Fruit fly (Drosophila melanogaster): ENCODE data around the gene CG17377.

Gene CG17377

dm6 chr2L:6837829-6838228 lies 35.2 kb upstream of the CG17377 start:
- TF ChIP-seq Hnf4 (GFP tag; optimal IDR thresholded peaks at IDR 0.05) (no peak), Vsx2 (GFP tag; optimal IDR thresholded peaks at IDR 0.05; ENCODE audit: partially characterized antibody) (no peak), Jra (GFP tag; optimal IDR thresholded peaks at IDR 0.05) (no peak), Sp1 (GFP tag; optimal IDR thresholded peaks at IDR 0.05) (no peak), Dfd (GFP tag; optimal IDR thresholded peaks at IDR 0.05) (peak; percentile 96), Abd-B (GFP tag; optimal IDR thresholded peaks at IDR 0.05) (no peak)

dm6 chr2L:6836114-6836513 lies 33.5 kb upstream of the CG17377 start:
- no peak for TF ChIP-seq psq (GFP tag; optimal IDR thresholded peaks at IDR 0.05)
- TF ChIP-seq dl (GFP tag; optimal IDR thresholded peaks at IDR 0.05; ENCODE audit: insufficient read depth in 1 of 2, partially characterized antibody in 2 of 2) = no peak
- no peak for TF ChIP-seq sage (GFP tag; optimal IDR thresholded peaks at IDR 0.05)
- TF ChIP-seq Hnf4 (GFP tag; optimal IDR thresholded peaks at IDR 0.05) = no peak
- no peak for TF ChIP-seq brk (GFP tag; optimal IDR thresholded peaks at IDR 0.05)
- TF ChIP-seq jim (GFP tag; optimal IDR thresholded peaks at IDR 0.05) = no peak
- TF ChIP-seq h (GFP tag; optimal IDR thresholded peaks at IDR 0.05) = no peak
- no peak for TF ChIP-seq sv (GFP tag; optimal IDR thresholded peaks at IDR 0.05)
- no peak for TF ChIP-seq Dfd (GFP tag; optimal IDR thresholded peaks at IDR 0.05)
- TF ChIP-seq OdsH (GFP tag; optimal IDR thresholded peaks at IDR 0.05) = no peak
- TF ChIP-seq Sp1 (GFP tag; optimal IDR thresholded peaks at IDR 0.05) = no peak
- no peak for TF ChIP-seq br (GFP tag; optimal IDR thresholded peaks at IDR 0.05)
- TF ChIP-seq Vsx2 (GFP tag; optimal IDR thresholded peaks at IDR 0.05; ENCODE audit: partially characterized antibody) = no peak
- TF ChIP-seq GATAd (GFP tag; optimal IDR thresholded peaks at IDR 0.05) = no peak
- TF ChIP-seq Myc (optimal IDR thresholded peaks at IDR 0.05) = no peak

dm6 chr2L:6833661-6834073 lies 31.0 kb upstream of the CG17377 start:
- TF ChIP-seq HLH106 (tag; optimal IDR thresholded peaks at IDR 0.05) = no peak
- peak; percentile 70 for TF ChIP-seq N (GFP tag; optimal IDR thresholded peaks at IDR 0.05)
- no peak for TF ChIP-seq rgr (GFP tag; optimal IDR thresholded peaks at IDR 0.05)
- no peak for TF ChIP-seq jim (GFP tag; optimal IDR thresholded peaks at IDR 0.05)
- TF ChIP-seq Myc (optimal IDR thresholded peaks at IDR 0.05) = no peak
- no peak for TF ChIP-seq CG9705 (GFP tag; optimal IDR thresholded peaks at IDR 0.05)

dm6 chr2L:6830264-6830729 lies 27.7 kb upstream of the CG17377 start:
- peak in 1 of 2 experiments; percentile 28 for TF ChIP-seq foxo (GFP tag; optimal IDR thresholded peaks at IDR 0.05)
- TF ChIP-seq fru (GFP tag; optimal IDR thresholded peaks at IDR 0.05) = peak; percentile 30
- TF ChIP-seq psq (GFP tag; optimal IDR thresholded peaks at IDR 0.05) = no peak
- no peak for TF ChIP-seq Hr78 (GFP tag; optimal IDR thresholded peaks at IDR 0.05)

- no peak for TF ChIP-seq OdsH (GFP tag; optimal IDR thresholded peaks at IDR 0.05)
- TF ChIP-seq Sp1 (GFP tag; optimal IDR thresholded peaks at IDR 0.05) = peak; percentile 0
Observed at dm6 chr2L:6827558-6828122, 25.0 kb upstream of the CG17377 start.

- no peak for TF ChIP-seq rgr (GFP tag; optimal IDR thresholded peaks at IDR 0.05)
- TF ChIP-seq dl (GFP tag; optimal IDR thresholded peaks at IDR 0.05; ENCODE audit: insufficient read depth in 1 of 2, partially characterized antibody in 2 of 2) = no peak
- no peak for TF ChIP-seq N (GFP tag; optimal IDR thresholded peaks at IDR 0.05)
- no peak for TF ChIP-seq brk (GFP tag; optimal IDR thresholded peaks at IDR 0.05)
- no peak for TF ChIP-seq CrebA (GFP tag; optimal IDR thresholded peaks at IDR 0.05; ENCODE audit: borderline replicate concordance)
- TF ChIP-seq Rel (GFP tag; optimal IDR thresholded peaks at IDR 0.05) = no peak
- TF ChIP-seq Rel (tag; optimal IDR thresholded peaks at IDR 0.05) = no peak
- no peak for TF ChIP-seq sage (GFP tag; optimal IDR thresholded peaks at IDR 0.05)
- TF ChIP-seq GATAd (GFP tag; optimal IDR thresholded peaks at IDR 0.05) = no peak
- no peak for TF ChIP-seq Hnf4 (GFP tag; optimal IDR thresholded peaks at IDR 0.05)
- no peak for TF ChIP-seq OdsH (GFP tag; optimal IDR thresholded peaks at IDR 0.05)
- TF ChIP-seq woc (GFP tag; optimal IDR thresholded peaks at IDR 0.05) = no peak
- TF ChIP-seq HLH106 (tag; optimal IDR thresholded peaks at IDR 0.05) = no peak
- no peak for TF ChIP-seq br (GFP tag; optimal IDR thresholded peaks at IDR 0.05)
- no peak for TF ChIP-seq Myc (optimal IDR thresholded peaks at IDR 0.05)
- no peak for TF ChIP-seq lola (GFP tag; optimal IDR thresholded peaks at IDR 0.05)
- no peak for TF ChIP-seq dsf (GFP tag; optimal IDR thresholded peaks at IDR 0.05; ENCODE audit: borderline replicate concordance)
- no peak for TF ChIP-seq foxo (GFP tag; optimal IDR thresholded peaks at IDR 0.05)
- TF ChIP-seq Vsx2 (GFP tag; optimal IDR thresholded peaks at IDR 0.05; ENCODE audit: partially characterized antibody) = no peak
- TF ChIP-seq jim (GFP tag; optimal IDR thresholded peaks at IDR 0.05) = no peak
- TF ChIP-seq sv (GFP tag; optimal IDR thresholded peaks at IDR 0.05) = no peak
Observed at dm6 chr2L:6826298-6826697, 23.7 kb upstream of the CG17377 start.

Data from whole organism, wandering third instar larva.